Worm (Caenorhabditis elegans) whole organism, L2 larva: ENCODE data around the gene ift-43.

Source experiments
- ceh-82 ChIP-seq: fragments of 150-350 bp; optimal IDR thresholded peaks from 2 replicates; lab custom pipeline; 2014; ENCODE audit warnings: missing biosample characterization, missing genetic modification characterization
- lin-11 ChIP-seq: fragments of 150-350 bp; sonication (generic microtip); optimal IDR thresholded peaks from 2 replicates; lab custom pipeline; 2014; ENCODE audit warnings: missing biosample characterization, missing genetic modification characterization, inconsistent platforms, mixed read lengths
- lin-13 ChIP-seq: fragments of 150-350 bp; optimal IDR thresholded peaks from 2 replicates; lab custom pipeline; 2014; ENCODE audit warnings: missing biosample characterization, missing genetic modification reagents, missing genetic modification characterization
- lin-39 ChIP-seq: fragments of 150-350 bp; optimal IDR thresholded peaks from 2 replicates; lab custom pipeline; 2014; ENCODE audit warnings: missing biosample characterization, missing genetic modification reagents, missing genetic modification characterization
- lsy-2 ChIP-seq, 2 experiments: fragments of 150-350 bp in 1 of 2; sonication (generic microtip) in 1 of 2; optimal IDR thresholded peaks; 2 replicates each; lab custom pipeline; 2014 to 2017; ENCODE audit warnings: missing biosample characterization in 2 of 2, missing genetic modification characterization in 2 of 2
- nhr-11 ChIP-seq: fragments of 150-350 bp; optimal IDR thresholded peaks from 2 replicates; lab custom pipeline; 2014; ENCODE audit warnings: missing biosample characterization, missing genetic modification characterization
- nhr-23 ChIP-seq: fragments of 150-350 bp; optimal IDR thresholded peaks from 2 replicates; lab custom pipeline; 2014; ENCODE audit warnings: missing biosample characterization, missing genetic modification reagents, missing genetic modification characterization
- nhr-25 ChIP-seq: fragments of 150-350 bp; sonication (generic microtip); optimal IDR thresholded peaks from 3 replicates; lab custom pipeline; 2014; ENCODE audit warnings: missing biosample characterization, missing genetic modification characterization
- snpc-4 ChIP-seq: fragments of 150-350 bp; optimal IDR thresholded peaks from 2 replicates; lab custom pipeline; 2014; ENCODE audit warnings: missing biosample characterization, missing genetic modification characterization
- unc-55 ChIP-seq: fragments of 150-350 bp; sonication (generic microtip); optimal IDR thresholded peaks from 3 replicates; lab custom pipeline; 2014; ENCODE audit warnings: missing biosample characterization, missing genetic modification reagents, missing genetic modification characterization

DNA sequence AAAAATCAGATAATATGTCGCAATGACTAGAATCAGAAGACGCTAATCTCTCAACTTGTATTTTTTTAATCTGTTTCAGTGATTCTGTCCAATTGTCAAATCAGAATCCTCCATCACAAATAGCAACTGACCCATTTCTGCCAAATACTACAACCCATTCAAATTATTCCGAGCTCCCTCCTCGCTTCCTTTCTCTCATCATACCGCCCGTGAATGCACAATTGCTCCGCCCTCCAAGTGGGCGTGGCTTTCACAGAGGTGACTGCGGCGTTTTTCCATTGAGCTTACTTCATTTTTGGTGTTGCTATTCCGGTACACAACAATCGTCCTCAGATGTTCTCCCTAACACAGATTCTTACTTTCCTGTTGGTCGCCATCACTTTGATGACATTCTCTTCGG is 20.1 kb upstream of the ift-43 start, which contains the start of gene flp-27:
- TF ChIP-seq lin-13 (GFP tag; lab: Kevin White, UChicago) (no peak), nhr-25 (no peak), snpc-4 (tag; lab: Kevin White, UChicago) (no peak), lsy-2 (tag; optimal IDR thresholded peaks at IDR 0.05; lab: Kevin White, UChicago) (no peak), ceh-82 (no peak), lin-11 (tag; lab: Kevin White, UChicago) (no peak), nhr-11 (tag; lab: Kevin White, UChicago) (no peak), unc-55 (GFP tag; lab: Kevin White, UChicago) (no peak), lin-39 (tag; lab: Kevin White, UChicago) (no peak), nhr-23 (tag; lab: Kevin White, UChicago) (no peak)
